Worm (Caenorhabditis elegans) whole organism, early embryonic: ENCODE results near the gene rps-5.

Source experiments
- B0310.2 ChIP-seq: sonication (generic microtip); optimal IDR thresholded peaks from 2 replicates; lab custom pipeline; 2016; ENCODE audit warnings: mild to moderate bottlenecking, missing genetic modification characterization, missing compliant biosample characterization
- aly-1 ChIP-seq: sonication (generic microtip); optimal IDR thresholded peaks from 2 replicates; lab custom pipeline; 2016; ENCODE audit warnings: missing genetic modification characterization, missing compliant biosample characterization
- ama-1 ChIP-seq: fragments of 150-350 bp; optimal IDR thresholded peaks from 2 replicates; lab custom pipeline; 2014
- ceh-36 ChIP-seq: sonication (generic microtip); optimal IDR thresholded peaks from 2 replicates; lab custom pipeline; 2016; ENCODE audit warnings: missing genetic modification characterization, inconsistent platforms, missing compliant biosample characterization
- flt-1 ChIP-seq: fragments of 200-800 bp; sonication (Bioruptor generic); IDR thresholded peaks from 2 replicates; pipeline ENCODE4 v1.3.6; 2022; ENCODE audit warnings: missing genetic modification characterization, missing compliant biosample characterization
- hmbx-1 ChIP-seq: sonication (generic microtip); optimal IDR thresholded peaks from 2 replicates; lab custom pipeline; 2016; ENCODE audit warnings: mild to moderate bottlenecking, missing genetic modification characterization, missing compliant biosample characterization
- hmg-4 ChIP-seq: fragments of 200-800 bp; sonication (Bioruptor generic); optimal IDR thresholded peaks from 2 replicates; lab custom pipeline; 2018; ENCODE audit warnings: mild to moderate bottlenecking, missing genetic modification characterization, missing compliant biosample characterization
- hnd-1 ChIP-seq: sonication (generic microtip); optimal IDR thresholded peaks from 2 replicates; lab custom pipeline; 2016; ENCODE audit warnings: missing genetic modification characterization, missing compliant biosample characterization
- pes-1 ChIP-seq: fragments of 200-800 bp; sonication (Bioruptor generic); IDR thresholded peaks from 2 replicates; pipeline ENCODE4 v1.3.6; 2022; ENCODE audit warnings: missing genetic modification reagents, missing genetic modification characterization, missing compliant biosample characterization
- scrt-1 ChIP-seq: fragments of 200-800 bp; sonication (Bioruptor generic); IDR thresholded peaks from 2 replicates; pipeline ENCODE4 v1.3.6; 2022; ENCODE audit warnings: missing genetic modification characterization, missing compliant biosample characterization

- no peak for TF ChIP-seq ama-1 (lab: Kevin White, UChicago)
- no peak for TF ChIP-seq scrt-1 (GFP tag; lab: Robert Waterston, UW)
- no peak for TF ChIP-seq ceh-36 (tag; lab: Kevin White, UChicago)
- no peak for TF ChIP-seq B0310.2 (tag; lab: Kevin White, UChicago)
- no peak for TF ChIP-seq flt-1 (GFP tag; lab: Robert Waterston, UW)
- TF ChIP-seq hnd-1 (tag; lab: Kevin White, UChicago): no peak
- no peak for TF ChIP-seq aly-1 (tag; lab: Kevin White, UChicago)
- no peak for TF ChIP-seq hmbx-1 (tag; lab: Kevin White, UChicago)
- no peak for TF ChIP-seq hmg-4
- no peak for TF ChIP-seq pes-1
Measured at ce11 chrIV:11100271-11100670, 10.6 kb downstream of the rps-5 start, which contains the start of gene str-3.
